Fruit fly (Drosophila melanogaster): ENCODE data around the gene chinmo.

chinmo gene

dm6 chr2L:1634099-1634856 is 16.8 kb upstream of the chinmo start (continued):
- TF ChIP-seq MBD-R2 (GFP tag; IDR thresholded peaks at IDR 0.05) (peak; percentile 53; the same call in 1 of the 2 replicates), CG30431 (GFP tag; optimal IDR thresholded peaks at IDR 0.05) (peak; percentile 27), Sry-β (GFP tag; optimal IDR thresholded peaks at IDR 0.05) (no peak), lbe (GFP tag; optimal IDR thresholded peaks at IDR 0.05) (no peak), CG1529 (GFP tag; optimal IDR thresholded peaks at IDR 0.05) (no peak), ab (GFP tag; optimal IDR thresholded peaks at IDR 0.05) (peak; percentile 64), sima (GFP tag; optimal IDR thresholded peaks at IDR 0.05) (no peak), sd (tag; optimal IDR thresholded peaks at IDR 0.05) (peak; percentile 69), vfl (GFP tag; optimal IDR thresholded peaks at IDR 0.05) (peak; percentile 55), CG30403 (GFP tag; optimal IDR thresholded peaks at IDR 0.05) (peak; percentile 74), CG42726 (GFP tag; IDR thresholded peaks at IDR 0.05; ENCODE audit: partially characterized antibody) (no peak), Ptx1 (GFP tag; IDR thresholded peaks at IDR 0.05) (peak; percentile 75), Drgx (GFP tag; IDR thresholded peaks at IDR 0.05) (no peak), CG2129 (GFP tag; IDR thresholded peaks at IDR 0.05; ENCODE audit: partially characterized antibody) (no peak), CG11456 (GFP tag; IDR thresholded peaks at IDR 0.05) (peak; percentile 84), croc (GFP tag; conservative IDR thresholded peaks at IDR 0.05) (no peak), CG14710 (tag; optimal IDR thresholded peaks at IDR 0.05) (no peak), TFAM (GFP tag; optimal IDR thresholded peaks at IDR 0.05) (no peak), CG1792 (GFP tag; optimal IDR thresholded peaks at IDR 0.05) (peak; percentile 57), CG11093 (GFP tag; IDR thresholded peaks at IDR 0.05) (peak; percentile 42; the same call in 1 of the 3 replicates), en (GFP tag; optimal IDR thresholded peaks at IDR 0.05) (no peak), h (optimal IDR thresholded peaks at IDR 0.05) (no peak), CoRest (tag; optimal IDR thresholded peaks at IDR 0.05) (peak; percentile 81), Dfd (GFP tag; optimal IDR thresholded peaks at IDR 0.05) (no peak), Atf6 (GFP tag; IDR thresholded peaks at IDR 0.05) (peak; percentile 90), Atf-2 (GFP tag; optimal IDR thresholded peaks at IDR 0.05) (peak; percentile 58), CG18476 (GFP tag; optimal IDR thresholded peaks at IDR 0.05) (peak; percentile 34), Dp (GFP tag; optimal IDR thresholded peaks at IDR 0.05) (no peak), CG16863 (GFP tag; optimal IDR thresholded peaks at IDR 0.05) (peak; percentile 41), gcm (GFP tag; optimal IDR thresholded peaks at IDR 0.05) (no peak), twi (tag; optimal IDR thresholded peaks at IDR 0.05) (no peak), Hr3 (GFP tag; optimal IDR thresholded peaks at IDR 0.05) (peak; percentile 57), wdn (GFP tag; IDR thresholded peaks at IDR 0.05) (peak; percentile 85), CG9876 (GFP tag; optimal IDR thresholded peaks at IDR 0.05) (peak; percentile 41), CG1024 (GFP tag; IDR thresholded peaks at IDR 0.05) (no peak), Dad (GFP tag; optimal IDR thresholded peaks at IDR 0.05) (peak; percentile 68), z (GFP tag; IDR thresholded peaks at IDR 0.05) (peak; percentile 73; the same call in 2 of the 3 replicates), crp (GFP tag; optimal IDR thresholded peaks at IDR 0.05) (peak in 1 of 2 experiments; percentile 2), prd (optimal IDR thresholded peaks at IDR 0.05) (no peak), prd (GFP tag; IDR thresholded peaks at IDR 0.05) (peak; percentile 74), CG7987 (GFP tag; optimal IDR thresholded peaks at IDR 0.05) (no peak), toy (GFP tag; IDR thresholded peaks at IDR 0.05) (peak; percentile 66; the same call in 1 of the 2 replicates), Meics (GFP tag; optimal IDR thresholded peaks at IDR 0.05) (peak; percentile 86), inv (GFP tag; IDR thresholded peaks at IDR 0.05; ENCODE audit: partially characterized antibody) (no peak), hkb (optimal IDR thresholded peaks at IDR 0.05) (no peak), hkb (GFP tag; IDR thresholded peaks at IDR 0.05) (0 out of 2 replicates have a peak, but pooled peaks have one; percentile 26), H15 (GFP tag; IDR thresholded peaks at IDR 0.05) (peak; percentile 59; the same call in 1 of the 3 replicates), CG17186 (GFP tag; optimal IDR thresholded peaks at IDR 0.05) (no peak), Chrac-16 (GFP tag; optimal IDR thresholded peaks at IDR 0.05) (peak; percentile 77), Atf3 (GFP tag; optimal IDR thresholded peaks at IDR 0.05) (peak; percentile 53), hth (optimal IDR thresholded peaks at IDR 0.05) (no peak)
